Fruit fly (Drosophila melanogaster): ENCODE data around the gene Krn.

Krn gene

dm6 chr3L:17653701-17654667, at the start of gene Krn, which contains the start of the genes Ndfip and CG7484:
Gene Krn, minus strand, starts transcription at chr3L:17654280.
Gene Ndfip, minus strand, starts transcription at chr3L:17654280.
Gene CG7484, plus strand, starts transcription at chr3L:17654617.
- TF ChIP-seq ss (GFP tag; optimal IDR thresholded peaks at IDR 0.05) (peak; percentile 31 to 70), Hr4 (GFP tag; optimal IDR thresholded peaks at IDR 0.05) (peak; percentile 82), CG16779 (tag; optimal IDR thresholded peaks at IDR 0.05) (peak; percentile 32), Gug (GFP tag; IDR thresholded peaks at IDR 0.05) (peak; percentile 71), Hr38 (GFP tag; optimal IDR thresholded peaks at IDR 0.05) (no peak), CG11762 (GFP tag; optimal IDR thresholded peaks at IDR 0.05; ENCODE audit: insufficient read depth) (peak; percentile 65), pdm3 (GFP tag; optimal IDR thresholded peaks at IDR 0.05) (peak; percentile 86), Sox14 (GFP tag; optimal IDR thresholded peaks at IDR 0.05) (peak; percentile 85), fd59A (GFP tag; optimal IDR thresholded peaks at IDR 0.05) (peak; percentile 63), Ets21C (GFP tag; optimal IDR thresholded peaks at IDR 0.05) (peak; percentile 78), CG4318 (GFP tag; optimal IDR thresholded peaks at IDR 0.05) (peak; percentile 77), CG6808 (GFP tag; optimal IDR thresholded peaks at IDR 0.05) (peak; percentile 62), CG10669 (GFP tag; optimal IDR thresholded peaks at IDR 0.05) (peak; percentile 77), CG32006 (GFP tag; optimal IDR thresholded peaks at IDR 0.05) (peak; percentile 84), salr (GFP tag; optimal IDR thresholded peaks at IDR 0.05) (peak; percentile 67 to 69), CG9139 (GFP tag; optimal IDR thresholded peaks at IDR 0.05) (no peak), dsx (GFP tag; optimal IDR thresholded peaks at IDR 0.05; ENCODE audit: poor library complexity, severe bottlenecking) (peak; percentile 81), eg (GFP tag; IDR thresholded peaks at IDR 0.05) (peak; percentile 86), CG7368 (GFP tag; optimal IDR thresholded peaks at IDR 0.05) (peak; percentile 76), Smox (GFP tag; optimal IDR thresholded peaks at IDR 0.05) (peak; percentile 87), acj6 (GFP tag; optimal IDR thresholded peaks at IDR 0.05) (peak; percentile 81), fkh (GFP tag; optimal IDR thresholded peaks at IDR 0.05) (peak; percentile 70), CG6276 (GFP tag; optimal IDR thresholded peaks at IDR 0.05) (peak; percentile 21), cyc (GFP tag; optimal IDR thresholded peaks at IDR 0.05) (peak; percentile 87), Eip78C (GFP tag) (peak; percentile 85), CG6854 (GFP tag; optimal IDR thresholded peaks at IDR 0.05) (peak; percentile 55), esn (GFP tag; optimal IDR thresholded peaks at IDR 0.05) (peak; percentile 90), dac (GFP tag; optimal IDR thresholded peaks at IDR 0.05) (peak; percentile 38), CG8319 (GFP tag; optimal IDR thresholded peaks at IDR 0.05) (peak; percentile 58), CG11902 (GFP tag; optimal IDR thresholded peaks at IDR 0.05) (peak; percentile 76), CG8632 (GFP tag; optimal IDR thresholded peaks at IDR 0.05) (peak; percentile 75), CG1621 (tag; optimal IDR thresholded peaks at IDR 0.05) (peak; percentile 54), CG10631 (GFP tag; optimal IDR thresholded peaks at IDR 0.05) (peak; percentile 90), Lpt (GFP tag; optimal IDR thresholded peaks at IDR 0.05) (peak; percentile 59), CG34406 (GFP tag; optimal IDR thresholded peaks at IDR 0.05) (peak; percentile 78), OdsH (GFP tag; optimal IDR thresholded peaks at IDR 0.05) (peak; percentile 87), Sox102F (GFP tag; optimal IDR thresholded peaks at IDR 0.05) (peak; percentile 74), vri (GFP tag; optimal IDR thresholded peaks at IDR 0.05) (peak; percentile 56), spab (GFP tag; optimal IDR thresholded peaks at IDR 0.05) (peak; percentile 23), Eip93F (GFP tag; optimal IDR thresholded peaks at IDR 0.05) (peak; percentile 69), CG15336 (GFP tag; IDR thresholded peaks at IDR 0.05) (peak; percentile 79), CG6792 (GFP tag; optimal IDR thresholded peaks at IDR 0.05) (peak; percentile 76), Hr39 (GFP tag; optimal IDR thresholded peaks at IDR 0.05) (peak; percentile 86), topi (GFP tag; optimal IDR thresholded peaks at IDR 0.05) (peak; percentile 83), fd85E (GFP tag; optimal IDR thresholded peaks at IDR 0.05) (no peak), CG3032 (tag; optimal IDR thresholded peaks at IDR 0.05) (peak; percentile 91), CG3919 (GFP tag; optimal IDR thresholded peaks at IDR 0.05) (peak; percentile 83), Blimp-1 (GFP tag; optimal IDR thresholded peaks at IDR 0.05) (peak; percentile 66), Eip75B (GFP tag; optimal IDR thresholded peaks at IDR 0.05) (peak; percentile 78)
